Worm (Caenorhabditis elegans): ENCODE data around the gene sre-36.

- no peak for TF ChIP-seq nhr-11 (tag; optimal IDR thresholded peaks at IDR 0.05)
- TF ChIP-seq elt-1 (tag; optimal IDR thresholded peaks at IDR 0.05), result no peak
- TF ChIP-seq unc-39 (tag; optimal IDR thresholded peaks at IDR 0.05), result no peak
- no peak for TF ChIP-seq nfya-1 (tag; optimal IDR thresholded peaks at IDR 0.05; ENCODE audit: insufficient read depth)
Measured at ce11 chrV:16367575-16367974, 31.9 kb upstream of the sre-36 start, which contains the start of gene W08G11.3.

All from whole organism, L3 larva.